Fruit fly (Drosophila melanogaster): ENCODE data around the gene hang.
A peak's percentile ranks its signal among the peaks of the same experiment; 100 is the strongest.

dm6 chrX:16385942-16386392 is 36.7 kb upstream of the hang start:
- TF ChIP-seq OdsH (GFP tag; optimal IDR thresholded peaks at IDR 0.05) = peak; percentile 66
- TF ChIP-seq Hr78 (GFP tag; optimal IDR thresholded peaks at IDR 0.05) = no peak
- TF ChIP-seq rgr (GFP tag; optimal IDR thresholded peaks at IDR 0.05) = peak; percentile 52
- TF ChIP-seq jim (GFP tag; optimal IDR thresholded peaks at IDR 0.05) = no peak
- no peak for TF ChIP-seq Myc (optimal IDR thresholded peaks at IDR 0.05)
- no peak for TF ChIP-seq sv (GFP tag; optimal IDR thresholded peaks at IDR 0.05)
- no peak for TF ChIP-seq CrebA (GFP tag; optimal IDR thresholded peaks at IDR 0.05; ENCODE audit: borderline replicate concordance)
- no peak for TF ChIP-seq dsf (GFP tag; optimal IDR thresholded peaks at IDR 0.05; ENCODE audit: borderline replicate concordance)
- peak; percentile 33 for TF ChIP-seq psq (GFP tag; optimal IDR thresholded peaks at IDR 0.05)
- peak; percentile 43 for TF ChIP-seq br (GFP tag; optimal IDR thresholded peaks at IDR 0.05)
- no peak for TF ChIP-seq lola (GFP tag; optimal IDR thresholded peaks at IDR 0.05)
